Worm (Caenorhabditis elegans) whole organism, late embryonic: ENCODE results near the gene C53B4.3.

Source experiments
- C08G9.2 ChIP-seq: sonication (generic microtip); optimal IDR thresholded peaks from 2 replicates; lab custom pipeline; 2016; ENCODE audit warnings: mild to moderate bottlenecking, missing genetic modification characterization, moderate library complexity, missing compliant biosample characterization
- C38D4.7 ChIP-seq: fragments of 200-800 bp; sonication (Bioruptor generic); optimal IDR thresholded peaks from 2 replicates; lab custom pipeline; 2018; ENCODE audit warnings: mild to moderate bottlenecking, missing genetic modification characterization, moderate library complexity, missing compliant biosample characterization
- F13H6.1 ChIP-seq: sonication (generic microtip); optimal IDR thresholded peaks from 2 replicates; lab custom pipeline; 2016; ENCODE audit warnings: missing genetic modification characterization, missing compliant biosample characterization
- Y22D7AL.16 ChIP-seq: sonication (generic microtip); optimal IDR thresholded peaks from 2 replicates; lab custom pipeline; 2016; ENCODE audit warnings: missing genetic modification characterization, missing compliant biosample characterization
- ama-1 ChIP-seq: fragments of 150-350 bp; optimal IDR thresholded peaks from 2 replicates; lab custom pipeline; 2014
- ceh-18 ChIP-seq: sonication (generic microtip); optimal IDR thresholded peaks from 2 replicates; lab custom pipeline; 2016; ENCODE audit warnings: missing genetic modification characterization, missing compliant biosample characterization
- ceh-19 ChIP-seq: fragments of 200-800 bp; sonication (Bioruptor generic); optimal IDR thresholded peaks from 2 replicates; lab custom pipeline; 2018; ENCODE audit warnings: mild to moderate bottlenecking, missing genetic modification characterization, missing compliant biosample characterization
- ceh-2 ChIP-seq: sonication (generic microtip); optimal IDR thresholded peaks from 2 replicates; lab custom pipeline; 2016; ENCODE audit warnings: missing genotype, missing genetic modification characterization, missing compliant biosample characterization
- ceh-22 ChIP-seq: sonication (generic microtip); optimal IDR thresholded peaks from 2 replicates; lab custom pipeline; 2017; ENCODE audit warnings: missing biosample characterization, missing genetic modification characterization
- ceh-30 ChIP-seq: fragments of 150-350 bp; optimal IDR thresholded peaks from 2 replicates; lab custom pipeline; 2014; ENCODE audit warnings: missing biosample characterization, missing genetic modification characterization
- ceh-34 ChIP-seq: sonication (generic microtip); optimal IDR thresholded peaks from 2 replicates; lab custom pipeline; 2016; ENCODE audit warnings: mild to moderate bottlenecking, missing genetic modification characterization, missing compliant biosample characterization
- ceh-45 ChIP-seq: fragments of 200-800 bp; sonication (Bioruptor generic); IDR thresholded peaks from 2 replicates; pipeline ENCODE4 v1.3.6; 2022; ENCODE audit warnings: missing genetic modification reagents, missing genetic modification characterization, missing compliant biosample characterization
- ceh-9 ChIP-seq: sonication (generic microtip); optimal IDR thresholded peaks from 2 replicates; lab custom pipeline; 2016; ENCODE audit warnings: mild to moderate bottlenecking, missing genetic modification characterization, inconsistent platforms, missing compliant biosample characterization
- elt-4 ChIP-seq: sonication (generic microtip); optimal IDR thresholded peaks from 2 replicates; lab custom pipeline; 2016; ENCODE audit warnings: missing genetic modification characterization, missing compliant biosample characterization
- fkh-10 ChIP-seq: fragments of 150-350 bp; optimal IDR thresholded peaks from 2 replicates; lab custom pipeline; 2014; ENCODE audit warnings: missing biosample characterization, missing genetic modification reagents, missing genetic modification characterization
- gmeb-2 ChIP-seq: sonication (generic microtip); optimal IDR thresholded peaks from 2 replicates; lab custom pipeline; 2016; ENCODE audit warnings: missing genetic modification characterization, inconsistent platforms, missing compliant biosample characterization
- hlh-30 ChIP-seq: sonication (generic microtip); optimal IDR thresholded peaks from 2 replicates; lab custom pipeline; 2017; ENCODE audit warnings: antibody characterized with exemption, missing genetic modification characterization, missing compliant biosample characterization; ENCODE audit not compliant: insufficient read depth
- hlh-6 ChIP-seq: sonication (generic microtip); optimal IDR thresholded peaks from 2 replicates; lab custom pipeline; 2016; ENCODE audit warnings: missing genotype, missing genetic modification characterization, missing compliant biosample characterization
- lim-6 ChIP-seq: sonication (generic microtip); optimal IDR thresholded peaks from 2 replicates; lab custom pipeline; 2016; ENCODE audit warnings: missing genetic modification characterization, missing compliant biosample characterization
- lin-11 ChIP-seq: fragments of 200-800 bp; sonication (Bioruptor generic); optimal IDR thresholded peaks from 2 replicates; lab custom pipeline; 2018; ENCODE audit warnings: mild to moderate bottlenecking, missing genetic modification characterization, missing compliant biosample characterization
- madf-2 ChIP-seq: sonication (generic microtip); optimal IDR thresholded peaks from 2 replicates; lab custom pipeline; 2017; ENCODE audit warnings: missing genetic modification characterization, missing compliant biosample characterization
- mec-3 ChIP-seq: sonication (generic microtip); optimal IDR thresholded peaks from 2 replicates; lab custom pipeline; 2016; ENCODE audit warnings: borderline replicate concordance, missing genetic modification characterization, missing compliant biosample characterization
- nhr-11 ChIP-seq: fragments of 150-350 bp; optimal IDR thresholded peaks from 2 replicates; lab custom pipeline; 2014; ENCODE audit warnings: missing biosample characterization, missing genetic modification characterization
- pat-9 ChIP-seq: fragments of 200-800 bp; sonication (Bioruptor generic); optimal IDR thresholded peaks from 2 replicates; lab custom pipeline; 2018; ENCODE audit warnings: mild to moderate bottlenecking, missing genetic modification characterization, moderate library complexity, missing compliant biosample characterization
- pax-1 ChIP-seq: fragments of 150-350 bp; optimal IDR thresholded peaks from 2 replicates; lab custom pipeline; 2014; ENCODE audit warnings: missing biosample characterization, missing genetic modification characterization
- pha-4 ChIP-seq: fragments of 150-350 bp; optimal IDR thresholded peaks from 2 replicates; lab custom pipeline; 2018; ENCODE audit warnings: missing biosample characterization, missing genetic modification reagents, missing genetic modification characterization
- pros-1 ChIP-seq: fragments of 150-350 bp; optimal IDR thresholded peaks from 2 replicates; lab custom pipeline; 2014; ENCODE audit warnings: missing biosample characterization, missing genetic modification reagents, missing genetic modification characterization
- sdc-2 ChIP-seq: sonication (generic microtip); optimal IDR thresholded peaks from 2 replicates; lab custom pipeline; 2016; ENCODE audit warnings: missing genotype, missing genetic modification characterization, missing compliant biosample characterization
- tbx-7 ChIP-seq: sonication (generic microtip); optimal IDR thresholded peaks from 2 replicates; lab custom pipeline; 2016; ENCODE audit warnings: missing genotype, missing genetic modification characterization, missing compliant biosample characterization
- unc-3 ChIP-seq, 2 experiments: fragments of 200-800 bp in 1 of 2; sonication (Bioruptor generic) in 1 of 2; sonication (generic microtip) in 1 of 2; conservative IDR thresholded peaks in 1 of 2; optimal IDR thresholded peaks in 1 of 2; 2 replicates each; pipeline versions ENCODE4 v1.3.6 to Lab custom; 2016 to 2022; ENCODE audit warnings: missing compliant biosample characterization in 2 of 2, missing genetic modification characterization in 2 of 2, missing genetic modification reagents in 1 of 2
- unc-86 ChIP-seq: sonication (generic microtip); optimal IDR thresholded peaks from 2 replicates; lab custom pipeline; 2016; ENCODE audit warnings: missing genetic modification characterization, missing compliant biosample characterization

Gene C53B4.3

ce11 chrIV:8973249-8973958 lies at the start of gene C53B4.3 (continued):
- TF ChIP-seq unc-86 (tag; lab: Kevin White, UChicago) (peak; percentile 18), pha-4 (tag; lab: Kevin White, UChicago) (no peak), fkh-10 (GFP tag; lab: Kevin White, UChicago) (no peak), Y22D7AL.16 (tag; lab: Kevin White, UChicago) (no peak), pax-1 (tag; lab: Kevin White, UChicago) (no peak), ceh-22 (tag; lab: Kevin White, UChicago) (no peak), pros-1 (no peak), hlh-6 (tag; lab: Kevin White, UChicago) (no peak), hlh-30 (tag; lab: Kevin White, UChicago) (no peak), ceh-45 (GFP tag; lab: Robert Waterston, UW) (no peak), tbx-7 (tag; lab: Kevin White, UChicago) (peak; percentile 96), ama-1 (lab: Kevin White, UChicago) (no peak), ceh-19 (no peak), pat-9 (tag; lab: Kevin White, UChicago) (no peak), C38D4.7 (GFP tag; lab: Kevin White, UChicago) (no peak), ceh-34 (peak; percentile 41), ceh-18 (tag; lab: Kevin White, UChicago) (no peak)

- no peak for TF ChIP-seq lin-11 (tag; lab: Kevin White, UChicago)
- TF ChIP-seq ceh-22 (tag; lab: Kevin White, UChicago), result no peak
- TF ChIP-seq F13H6.1 (tag; lab: Kevin White, UChicago), result no peak
- TF ChIP-seq pat-9 (tag; lab: Kevin White, UChicago), result no peak
- no peak for TF ChIP-seq Y22D7AL.16 (tag; lab: Kevin White, UChicago)
- TF ChIP-seq C08G9.2 (tag; lab: Kevin White, UChicago), result no peak
- TF ChIP-seq fkh-10 (GFP tag; lab: Kevin White, UChicago), result no peak
- no peak for TF ChIP-seq lim-6 (tag; lab: Kevin White, UChicago)
- no peak for TF ChIP-seq ceh-9 (tag; lab: Kevin White, UChicago)
- TF ChIP-seq ceh-2 (tag; lab: Kevin White, UChicago), result no peak
- TF ChIP-seq pha-4 (tag; lab: Kevin White, UChicago), result no peak
These were observed 47.8 kb upstream of the C53B4.3 start for ce11 chrIV:9021245-9021779.

- TF ChIP-seq gmeb-2 (tag; lab: Kevin White, UChicago), result no peak
- TF ChIP-seq mec-3 (tag; lab: Kevin White, UChicago), result no peak
- no peak for TF ChIP-seq unc-3 (GFP tag; conservative IDR thresholded peaks at IDR 0.05; lab: Robert Waterston, UW)
- TF ChIP-seq unc-3 (tag; optimal IDR thresholded peaks at IDR 0.05; lab: Kevin White, UChicago), result no peak
These were observed 47.3 kb upstream of the C53B4.3 start, which contains the start of gene C53D6.4 for ce11 chrIV:9020840-9021239. Gene C53D6.4, minus strand, starts transcription at chrIV:9020940.

- TF ChIP-seq elt-4 (tag; lab: Kevin White, UChicago) (no peak), sdc-2 (tag; lab: Kevin White, UChicago) (no peak), fkh-10 (GFP tag; lab: Kevin White, UChicago) (no peak), unc-3 (GFP tag; conservative IDR thresholded peaks at IDR 0.05; lab: Robert Waterston, UW) (no peak), unc-3 (tag; optimal IDR thresholded peaks at IDR 0.05; lab: Kevin White, UChicago) (no peak)
These were observed 43.0 kb upstream of the C53B4.3 start, which contains the start of gene acc-2 for ce11 chrIV:9016477-9016876. Gene acc-2, plus strand, starts transcription at chrIV:9016777.

- TF ChIP-seq C08G9.2 (tag; lab: Kevin White, UChicago), result no peak
- no peak for TF ChIP-seq nhr-11 (tag; lab: Kevin White, UChicago)
- no peak for TF ChIP-seq madf-2 (tag; lab: Kevin White, UChicago)
- no peak for TF ChIP-seq ceh-30
These were observed 36.7 kb upstream of the C53B4.3 start, which contains the start of gene C53D6.11 for ce11 chrIV:9010257-9010656. Gene C53D6.11, plus strand, starts transcription at chrIV:9010584.
